Fruit fly (Drosophila melanogaster) whole organism, embryonic: ENCODE results near the gene prt.

ENCODE experiments used
- Atf3 ChIP-seq: fragments of 200-800 bp; sonication (Bioruptor generic); optimal IDR thresholded peaks from 3 replicates; lab custom pipeline; 2016; ENCODE audit warnings: missing biosample characterization, missing genetic modification characterization
- CG1024 ChIP-seq: fragments of 200-800 bp; sonication (Bioruptor generic); IDR thresholded peaks from 2 replicates; pipeline ENCODE4 v1.3.6; 2022; ENCODE audit warnings: missing biosample characterization, missing genetic modification characterization
- CG10431 ChIP-seq: fragments of 200-800 bp; sonication (Bioruptor generic); optimal IDR thresholded peaks from 3 replicates; lab custom pipeline; 2018; ENCODE audit warnings: missing biosample characterization, mild to moderate bottlenecking, missing genetic modification characterization
- CG10959 ChIP-seq: fragments of 200-800 bp; sonication (Bioruptor generic); IDR thresholded peaks from 2 replicates; pipeline ENCODE4 v1.3.6; 2022; ENCODE audit warnings: missing biosample characterization, missing genetic modification characterization
- CG12744 ChIP-seq: fragments of 200-800 bp; sonication (Bioruptor generic); optimal IDR thresholded peaks from 2 replicates; lab custom pipeline; 2016; ENCODE audit warnings: missing biosample characterization, missing genetic modification characterization
- CG14014 ChIP-seq: fragments of 200-800 bp; sonication (Bioruptor generic); IDR thresholded peaks from 2 replicates; pipeline ENCODE4 v1.3.6; 2022; ENCODE audit warnings: missing biosample characterization, missing genetic modification characterization
- CG14667 ChIP-seq: fragments of 200-800 bp; sonication (Bioruptor generic); IDR thresholded peaks from 2 replicates; pipeline ENCODE4 v1.3.6; 2022; ENCODE audit warnings: missing biosample characterization, missing genetic modification characterization
- CG1832 ChIP-seq: fragments of 200-800 bp; sonication (Bioruptor generic); optimal IDR thresholded peaks from 2 replicates; lab custom pipeline; 2017; ENCODE audit warnings: missing biosample characterization, mild to moderate bottlenecking, missing genetic modification characterization, inconsistent platforms
- CG4282 ChIP-seq: fragments of 200-800 bp; sonication (Bioruptor generic); optimal IDR thresholded peaks from 2 replicates; lab custom pipeline; 2016; ENCODE audit warnings: missing biosample characterization, missing genetic modification characterization
- CG4360 ChIP-seq: fragments of 200-800 bp; sonication (Bioruptor generic); IDR thresholded peaks from 2 replicates; pipeline ENCODE4 v1.3.6; 2022; ENCODE audit warnings: missing biosample characterization, missing genetic modification characterization
- CG43689 ChIP-seq: fragments of 200-800 bp; sonication (Bioruptor generic); IDR thresholded peaks from 2 replicates; pipeline ENCODE4 v1.3.6; 2022; ENCODE audit warnings: missing biosample characterization, missing genetic modification characterization
- CG5245 ChIP-seq: fragments of 200-800 bp; sonication (Bioruptor generic); optimal IDR thresholded peaks from 3 replicates; lab custom pipeline; 2016; ENCODE audit warnings: missing biosample characterization, missing genetic modification characterization
- CG6654 ChIP-seq: fragments of 200-800 bp; sonication (Bioruptor generic); optimal IDR thresholded peaks from 2 replicates; lab custom pipeline; 2017; ENCODE audit warnings: missing biosample characterization, mild to moderate bottlenecking, missing genetic modification characterization
- CG6683 ChIP-seq: fragments of 200-800 bp; sonication (Bioruptor generic); optimal IDR thresholded peaks from 2 replicates; lab custom pipeline; 2017; ENCODE audit warnings: missing biosample characterization, mild to moderate bottlenecking, missing genetic modification characterization, missing genetic modification reagents
- CG6765 ChIP-seq: fragments of 200-800 bp; sonication (Bioruptor generic); optimal IDR thresholded peaks from 3 replicates; lab custom pipeline; 2017; ENCODE audit warnings: missing biosample characterization, mild to moderate bottlenecking, missing genetic modification characterization
- CG6813 ChIP-seq: fragments of 200-800 bp; sonication (Bioruptor generic); optimal IDR thresholded peaks from 2 replicates; lab custom pipeline; 2017; ENCODE audit warnings: missing biosample characterization, missing genetic modification characterization, mild to moderate bottlenecking, moderate library complexity, missing genetic modification reagents
- CG9727 ChIP-seq: fragments of 200-800 bp; sonication (Bioruptor generic); optimal IDR thresholded peaks from 3 replicates; lab custom pipeline; 2017; ENCODE audit warnings: missing biosample characterization, mild to moderate bottlenecking, missing genetic modification characterization
- CG9817 ChIP-seq: fragments of 200-800 bp; sonication (Bioruptor generic); optimal IDR thresholded peaks from 2 replicates; lab custom pipeline; 2018; ENCODE audit warnings: missing biosample characterization, mild to moderate bottlenecking, missing genetic modification characterization, moderate library complexity
- Chrac-16 ChIP-seq: fragments of 200-800 bp; sonication (Bioruptor generic); optimal IDR thresholded peaks from 3 replicates; lab custom pipeline; 2016; ENCODE audit warnings: missing biosample characterization, missing genetic modification characterization
- Dp ChIP-seq: fragments of 200-800 bp; sonication (Bioruptor generic); optimal IDR thresholded peaks from 2 replicates; lab custom pipeline; 2018; ENCODE audit warnings: missing biosample characterization, mild to moderate bottlenecking, missing genetic modification characterization, moderate library complexity
- Ets65A ChIP-seq: fragments of 200-800 bp; sonication (Bioruptor generic); peaks from one replicate; lab custom pipeline; 2016; ENCODE audit warnings: missing biosample characterization, missing genetic modification characterization
- Med ChIP-seq: fragments of 200-800 bp; sonication (Bioruptor generic); peaks from one replicate; lab custom pipeline; 2016; ENCODE audit warnings: missing biosample characterization, missing genetic modification characterization, mild to moderate bottlenecking, inconsistent platforms, moderate library complexity
- Oaz ChIP-seq: fragments of 200-800 bp; sonication (Bioruptor generic); IDR thresholded peaks from 2 replicates; pipeline ENCODE4 v1.3.6; 2022; ENCODE audit warnings: missing biosample characterization, missing genetic modification characterization
- Oli ChIP-seq: fragments of 200-800 bp; sonication (Bioruptor generic); optimal IDR thresholded peaks from 2 replicates; lab custom pipeline; 2018; ENCODE audit warnings: missing biosample characterization, mild to moderate bottlenecking, missing genetic modification characterization, moderate library complexity
- Pdp1 ChIP-seq, 2 experiments: fragments of 200-800 bp; sonication (Bioruptor generic); optimal IDR thresholded peaks; 3 replicates each; lab custom pipeline; 2016; ENCODE audit warnings: missing biosample characterization in 2 of 2, missing genetic modification characterization in 2 of 2, mild to moderate bottlenecking in 1 of 2, moderate library complexity in 1 of 2
- Sox100B ChIP-seq: fragments of 200-800 bp; sonication (Bioruptor generic); optimal IDR thresholded peaks from 3 replicates; lab custom pipeline; 2018; ENCODE audit warnings: missing biosample characterization, mild to moderate bottlenecking, missing genetic modification characterization
- amos ChIP-seq: fragments of 200-800 bp; sonication (Bioruptor generic); IDR thresholded peaks from 2 replicates; pipeline ENCODE4 v1.3.6; 2022; ENCODE audit warnings: missing biosample characterization, missing genetic modification characterization; ENCODE audit not compliant: partially characterized antibody
- ase ChIP-seq: fragments of 200-800 bp; sonication (Bioruptor generic); IDR thresholded peaks from 3 replicates; pipeline ENCODE4 v1.3.6; 2022; ENCODE audit warnings: missing biosample characterization, missing genetic modification characterization
- bbx ChIP-seq: fragments of 200-800 bp; sonication (Bioruptor generic); IDR thresholded peaks from 2 replicates; pipeline ENCODE4 v1.3.6; 2022; ENCODE audit warnings: missing biosample characterization, missing genetic modification characterization; ENCODE audit not compliant: partially characterized antibody
- bcd ChIP-seq: fragments of 200-800 bp; sonication (Bioruptor generic); optimal IDR thresholded peaks from 2 replicates; lab custom pipeline; 2017; ENCODE audit warnings: missing biosample characterization, mild to moderate bottlenecking, missing genetic modification characterization
- btn ChIP-seq: fragments of 200-800 bp; sonication (Bioruptor generic); optimal IDR thresholded peaks from 2 replicates; lab custom pipeline; 2016; ENCODE audit warnings: missing biosample characterization, missing genetic modification characterization
- cwo ChIP-seq: fragments of 200-800 bp; sonication (Bioruptor generic); optimal IDR thresholded peaks from 3 replicates; lab custom pipeline; 2017; ENCODE audit warnings: missing biosample characterization, missing genetic modification characterization, mild to moderate bottlenecking, moderate library complexity, missing genetic modification reagents
- da ChIP-seq: fragments of 200-800 bp; sonication (Bioruptor generic); optimal IDR thresholded peaks from 2 replicates; lab custom pipeline; 2016; ENCODE audit warnings: missing biosample characterization, missing genetic modification characterization
- emc ChIP-seq: fragments of 200-800 bp; sonication (Bioruptor generic); optimal IDR thresholded peaks from 2 replicates; lab custom pipeline; 2016; ENCODE audit warnings: missing biosample characterization, missing genetic modification characterization
- gem ChIP-seq: fragments of 200-800 bp; sonication (Bioruptor generic); optimal IDR thresholded peaks from 2 replicates; lab custom pipeline; 2019; ENCODE audit warnings: missing biosample characterization, mild to moderate bottlenecking, missing genetic modification characterization, moderate library complexity
- h ChIP-seq: fragments of >200 bp; optimal IDR thresholded peaks from 2 replicates; lab custom pipeline; 2017
- hb ChIP-seq: fragments of 200-800 bp; sonication (Bioruptor generic); IDR thresholded peaks from 3 replicates; pipeline ENCODE4 v1.3.6; 2022; ENCODE audit warnings: missing biosample characterization, missing genetic modification characterization; ENCODE audit not compliant: partially characterized antibody
- ind ChIP-seq: fragments of 200-800 bp; sonication (Bioruptor generic); optimal IDR thresholded peaks from 3 replicates; lab custom pipeline; 2016; ENCODE audit warnings: missing biosample characterization, missing genetic modification characterization
- klu ChIP-seq: fragments of 200-800 bp; sonication (Bioruptor generic); IDR thresholded peaks from 2 replicates; pipeline ENCODE4 v1.3.6; 2022; ENCODE audit warnings: missing biosample characterization, missing genetic modification characterization
- oc ChIP-seq: fragments of 200-800 bp; sonication (Bioruptor generic); optimal IDR thresholded peaks from 2 replicates; lab custom pipeline; 2018; ENCODE audit warnings: missing biosample characterization, mild to moderate bottlenecking, missing genetic modification characterization, moderate library complexity
- pfk ChIP-seq: fragments of 200-800 bp; sonication (Bioruptor generic); optimal IDR thresholded peaks from 2 replicates; lab custom pipeline; 2018; ENCODE audit warnings: missing biosample characterization, mild to moderate bottlenecking, missing genetic modification characterization, moderate library complexity
- pita ChIP-seq: fragments of 200-800 bp; sonication (Bioruptor generic); optimal IDR thresholded peaks from 2 replicates; lab custom pipeline; 2017; ENCODE audit warnings: missing biosample characterization, mild to moderate bottlenecking, missing genetic modification characterization
- repo ChIP-seq: fragments of 200-800 bp; sonication (Bioruptor generic); optimal IDR thresholded peaks from 2 replicates; lab custom pipeline; 2016; ENCODE audit warnings: missing biosample characterization, missing genetic modification characterization
- shn ChIP-seq: fragments of 200-800 bp; sonication (Bioruptor generic); optimal IDR thresholded peaks from 3 replicates; lab custom pipeline; 2016; ENCODE audit warnings: missing biosample characterization, missing genetic modification characterization
- sqz ChIP-seq: fragments of 200-800 bp; sonication (Bioruptor generic); optimal IDR thresholded peaks from 3 replicates; lab custom pipeline; 2018; ENCODE audit warnings: missing biosample characterization, mild to moderate bottlenecking, missing genetic modification characterization
- wdn ChIP-seq: fragments of 200-800 bp; sonication (Bioruptor generic); IDR thresholded peaks from 2 replicates; pipeline ENCODE4 v1.3.6; 2022; ENCODE audit warnings: missing biosample characterization, missing genetic modification characterization
- zen ChIP-seq: fragments of 200-800 bp; sonication (Bioruptor generic); optimal IDR thresholded peaks from 3 replicates; lab custom pipeline; 2018; ENCODE audit warnings: missing biosample characterization, mild to moderate bottlenecking, missing genetic modification characterization, moderate library complexity
- zf30C ChIP-seq: fragments of 200-800 bp; sonication (Bioruptor generic); optimal IDR thresholded peaks from 3 replicates; lab custom pipeline; 2018; ENCODE audit warnings: missing biosample characterization, mild to moderate bottlenecking, missing genetic modification characterization

Gene prt

DNA sequence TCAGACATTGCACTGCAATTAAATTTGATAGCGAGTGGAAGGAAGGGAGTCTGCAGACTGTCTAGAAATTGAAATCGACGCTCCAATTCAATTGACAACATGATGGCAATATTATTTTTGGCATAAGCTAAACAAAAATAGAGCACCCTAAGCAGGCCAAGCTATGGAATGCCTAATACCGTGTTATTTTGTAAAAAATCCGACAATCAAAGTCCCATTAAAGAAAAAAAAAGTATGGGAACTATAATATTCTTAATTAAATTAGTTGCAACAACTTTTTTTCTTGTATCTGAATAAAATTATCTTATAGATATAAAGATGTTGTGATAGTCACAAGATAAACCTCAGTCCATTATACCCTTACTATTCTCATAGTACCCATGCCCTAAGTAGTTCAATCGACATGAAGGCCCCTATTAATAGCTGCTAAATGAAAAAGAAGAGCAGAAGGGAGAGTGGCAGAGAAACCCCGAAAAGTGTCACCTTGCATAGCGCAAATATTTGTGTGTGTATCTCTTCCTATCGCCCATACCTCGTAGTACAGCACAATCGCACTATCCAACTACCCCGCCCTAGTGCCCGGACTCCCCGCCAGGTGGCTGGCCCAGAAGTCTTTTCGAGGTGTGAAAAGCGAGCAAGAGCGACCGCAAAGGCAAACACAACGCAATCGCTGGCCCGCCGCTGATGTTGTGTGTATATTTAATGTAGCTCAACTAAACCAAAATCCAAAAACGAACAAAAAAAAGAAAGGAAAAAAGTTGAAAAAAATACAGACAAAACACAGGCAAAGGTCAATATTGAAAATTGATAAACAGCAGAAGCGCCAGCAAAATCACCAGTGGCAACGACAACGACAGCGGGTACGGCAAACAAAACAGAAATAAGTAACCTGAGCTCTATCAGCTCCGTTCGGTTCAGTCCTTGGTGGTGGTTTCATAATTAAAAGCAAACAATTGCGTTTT lies 41.2 kb downstream of the prt start (continued):
- TF ChIP-seq wdn (0 out of 2 replicates have a peak, but pooled peaks have one; percentile 34), emc (GFP tag; lab: Kevin White, UChicago) (no peak), zen (tag; lab: Kevin White, UChicago) (peak; percentile 54), Dp (GFP tag; lab: Kevin White, UChicago) (no peak), CG6765 (GFP tag; lab: Kevin White, UChicago) (peak; percentile 62), CG5245 (GFP tag; lab: Kevin White, UChicago) (peak; percentile 20), bbx (GFP tag; lab: Robert Waterston, UW) (no peak), pfk (GFP tag; lab: Kevin White, UChicago) (peak; percentile 41), Chrac-16 (GFP tag; lab: Kevin White, UChicago) (no peak), amos (no peak), zf30C (GFP tag; lab: Kevin White, UChicago) (no peak), CG12744 (peak; percentile 50), oc (peak; percentile 28), CG4282 (GFP tag; lab: Kevin White, UChicago) (no peak), repo (GFP tag; lab: Kevin White, UChicago) (peak; percentile 52), CG14014 (GFP tag; lab: Robert Waterston, UW) (peak; percentile 36; the same call in 1 of the 2 replicates), CG14667 (no peak), ase (GFP tag; lab: Robert Waterston, UW) (peak; percentile 25; the same call in 1 of the 3 replicates), CG6683 (GFP tag; lab: Kevin White, UChicago) (peak; percentile 45), CG6813 (peak; percentile 92), CG10431 (GFP tag; lab: Kevin White, UChicago) (peak; percentile 72), CG10959 (GFP tag; lab: Robert Waterston, UW) (no peak; the same call in 1 of the 2 replicates), gem (tag; lab: Kevin White, UChicago) (peak; percentile 69), sqz (peak; percentile 94), h (lab: Kevin White, UChicago) (no peak), CG4360 (GFP tag; lab: Robert Waterston, UW) (peak; percentile 32; the same call in 1 of the 2 replicates), Atf3 (GFP tag; lab: Kevin White, UChicago) (peak; percentile 41), CG6654 (GFP tag; lab: Kevin White, UChicago) (no peak), da (GFP tag; lab: Kevin White, UChicago) (peak; percentile 39), CG9727 (peak; percentile 87), CG9817 (tag; lab: Kevin White, UChicago) (no peak), Oli (tag; lab: Kevin White, UChicago) (peak; percentile 31), Pdp1 (GFP tag; optimal IDR thresholded peaks at IDR 0.05; lab: Kevin White, UChicago) (peak; percentile 14 to 80), ind (peak; percentile 15), pita (no peak), Oaz (GFP tag; lab: Robert Waterston, UW) (no peak), Ets65A (GFP tag; lab: Kevin White, UChicago) (peak; percentile 63), shn (GFP tag; lab: Kevin White, UChicago) (peak; percentile 66), cwo (GFP tag; lab: Kevin White, UChicago) (peak; percentile 35), Sox100B (GFP tag; lab: Kevin White, UChicago) (peak; percentile 67), btn (GFP tag; lab: Kevin White, UChicago) (peak; percentile 19), CG1024 (0 out of 2 replicates have a peak, but pooled peaks have one; percentile 54), Med (peak; percentile 82), hb (GFP tag; lab: Robert Waterston, UW) (no peak), CG1832 (GFP tag; lab: Kevin White, UChicago) (no peak), klu (GFP tag; lab: Robert Waterston, UW) (no peak), CG43689 (GFP tag; lab: Robert Waterston, UW) (no peak), bcd (GFP tag; lab: Kevin White, UChicago) (no peak)
